Fruit fly (Drosophila melanogaster) whole organism, embryonic: ENCODE data around the gene vari.
A peak's percentile ranks its signal among the peaks of the same experiment; 100 is the strongest.

Experiments used
- Ada2b ChIP-seq: fragments of 200-800 bp; sonication (Bioruptor generic); IDR thresholded peaks from 2 replicates; pipeline ENCODE4 v1.3.6; 2022; ENCODE audit warnings: missing biosample characterization, missing genetic modification characterization
- Asciz ChIP-seq: fragments of 200-800 bp; sonication (Bioruptor generic); optimal IDR thresholded peaks from 2 replicates; lab custom pipeline; 2017; ENCODE audit warnings: missing biosample characterization, mild to moderate bottlenecking, missing genetic modification characterization, missing genetic modification reagents
- CG13123 ChIP-seq: fragments of 200-800 bp; sonication (Bioruptor generic); optimal IDR thresholded peaks from 2 replicates; lab custom pipeline; 2016; ENCODE audit warnings: missing biosample characterization, missing genetic modification characterization
- CG13424 ChIP-seq: fragments of 200-800 bp; sonication (Bioruptor generic); optimal IDR thresholded peaks from 2 replicates; lab custom pipeline; 2019; ENCODE audit warnings: missing biosample characterization, mild to moderate bottlenecking, missing genetic modification characterization, moderate library complexity
- CG15514 ChIP-seq: fragments of 200-800 bp; sonication (Bioruptor generic); optimal IDR thresholded peaks from 3 replicates; lab custom pipeline; 2017; ENCODE audit warnings: missing biosample characterization, missing genetic modification characterization, mild to moderate bottlenecking, moderate library complexity, missing genetic modification reagents
- CG1603 ChIP-seq: fragments of 200-800 bp; sonication (Bioruptor generic); optimal IDR thresholded peaks from 2 replicates; lab custom pipeline; 2019; ENCODE audit warnings: missing biosample characterization, mild to moderate bottlenecking, missing genetic modification characterization, moderate library complexity
- CG16863 ChIP-seq: fragments of 200-800 bp; sonication (Bioruptor generic); optimal IDR thresholded peaks from 3 replicates; lab custom pipeline; 2016; ENCODE audit warnings: missing biosample characterization, missing genetic modification characterization
- CG17328 ChIP-seq: fragments of 200-800 bp; sonication (Bioruptor generic); IDR thresholded peaks from 2 replicates; pipeline ENCODE4 v1.3.6; 2022; ENCODE audit warnings: missing biosample characterization, missing genetic modification characterization
- CG17612 ChIP-seq: fragments of 200-800 bp; sonication (Bioruptor generic); IDR thresholded peaks from 2 replicates; pipeline ENCODE4 v1.3.6; 2022; ENCODE audit warnings: missing biosample characterization, missing genetic modification characterization
- CG31388 ChIP-seq: fragments of 200-800 bp; sonication (Bioruptor generic); optimal IDR thresholded peaks from 2 replicates; lab custom pipeline; 2016; ENCODE audit warnings: missing biosample characterization, missing genetic modification characterization
- CG42726 ChIP-seq: fragments of 200-800 bp; sonication (Bioruptor generic); IDR thresholded peaks from 2 replicates; pipeline ENCODE4 v1.3.6; 2022; ENCODE audit warnings: missing biosample characterization, missing genetic modification characterization; ENCODE audit not compliant: partially characterized antibody
- CG43689 ChIP-seq: fragments of 200-800 bp; sonication (Bioruptor generic); IDR thresholded peaks from 2 replicates; pipeline ENCODE4 v1.3.6; 2022; ENCODE audit warnings: missing biosample characterization, missing genetic modification characterization
- CG5180 ChIP-seq: fragments of 200-800 bp; sonication (Bioruptor generic); optimal IDR thresholded peaks from 3 replicates; lab custom pipeline; 2017; ENCODE audit warnings: missing biosample characterization, missing genetic modification characterization, mild to moderate bottlenecking, moderate library complexity, missing genetic modification reagents
- CG6175 ChIP-seq: fragments of 200-800 bp; sonication (Bioruptor generic); IDR thresholded peaks from 3 replicates; pipeline ENCODE4 v1.3.6; 2022; ENCODE audit warnings: missing biosample characterization, missing genetic modification characterization
- CG7987 ChIP-seq: fragments of 200-800 bp; sonication (Bioruptor generic); optimal IDR thresholded peaks from 2 replicates; lab custom pipeline; 2018; ENCODE audit warnings: missing biosample characterization, mild to moderate bottlenecking, missing genetic modification characterization, moderate library complexity
- CG8281 ChIP-seq: fragments of 200-800 bp; sonication (Bioruptor generic); optimal IDR thresholded peaks from 2 replicates; lab custom pipeline; 2018; ENCODE audit warnings: missing biosample characterization, mild to moderate bottlenecking, missing genetic modification characterization, moderate library complexity
- CTCF ChIP-seq: fragments of 200-800 bp; sonication (Bioruptor generic); optimal IDR thresholded peaks from 2 replicates; lab custom pipeline; 2017; ENCODE audit warnings: missing biosample characterization, mild to moderate bottlenecking, missing genetic modification characterization, moderate library complexity
- Gug ChIP-seq: fragments of 200-800 bp; sonication (Bioruptor generic); IDR thresholded peaks from 4 replicates; pipeline ENCODE4 v1.3.6; 2022; ENCODE audit warnings: missing biosample characterization, missing genetic modification characterization
- Hr39 ChIP-seq: fragments of >200 bp; optimal IDR thresholded peaks from 2 replicates; lab custom pipeline; 2017
- Jarid2 ChIP-seq: fragments of 200-800 bp; sonication (Bioruptor generic); optimal IDR thresholded peaks from 3 replicates; lab custom pipeline; 2017; ENCODE audit warnings: mild to moderate bottlenecking, missing biosample characterization, missing genetic modification reagents, missing genetic modification characterization
- Med ChIP-seq: fragments of 200-800 bp; sonication (Bioruptor generic); peaks from one replicate; lab custom pipeline; 2016; ENCODE audit warnings: missing biosample characterization, missing genetic modification characterization, mild to moderate bottlenecking, inconsistent platforms, moderate library complexity
- PHDP ChIP-seq: fragments of 200-800 bp; sonication (Bioruptor generic); optimal IDR thresholded peaks from 3 replicates; lab custom pipeline; 2018; ENCODE audit warnings: missing biosample characterization, mild to moderate bottlenecking, missing genetic modification characterization, moderate library complexity
- ase ChIP-seq: fragments of 200-800 bp; sonication (Bioruptor generic); IDR thresholded peaks from 3 replicates; pipeline ENCODE4 v1.3.6; 2022; ENCODE audit warnings: missing biosample characterization, missing genetic modification characterization
- bcd ChIP-seq: fragments of 200-800 bp; sonication (Bioruptor generic); optimal IDR thresholded peaks from 2 replicates; lab custom pipeline; 2017; ENCODE audit warnings: missing biosample characterization, mild to moderate bottlenecking, missing genetic modification characterization
- btn ChIP-seq: fragments of 200-800 bp; sonication (Bioruptor generic); optimal IDR thresholded peaks from 2 replicates; lab custom pipeline; 2016; ENCODE audit warnings: missing biosample characterization, missing genetic modification characterization
- chinmo ChIP-seq: fragments of 200-800 bp; sonication (Bioruptor generic); IDR thresholded peaks from 4 replicates; pipeline ENCODE4 v1.3.6; 2022; ENCODE audit warnings: missing biosample characterization, missing genetic modification characterization; ENCODE audit not compliant: partially characterized antibody
- ci ChIP-seq: fragments of 200-800 bp; sonication (Bioruptor generic); IDR thresholded peaks from 3 replicates; pipeline ENCODE4 v1.3.6; 2022; ENCODE audit warnings: missing biosample characterization, missing genetic modification characterization
- danr ChIP-seq: fragments of 200-800 bp; sonication (Bioruptor generic); IDR thresholded peaks from 2 replicates; pipeline ENCODE4 v1.3.6; 2022; ENCODE audit warnings: missing biosample characterization, missing genetic modification characterization
- ftz-f1 ChIP-seq: fragments of 200-800 bp; sonication (Bioruptor generic); optimal IDR thresholded peaks from 2 replicates; lab custom pipeline; 2016; ENCODE audit warnings: missing biosample characterization, missing genetic modification characterization
- gsb ChIP-seq: fragments of 200-800 bp; sonication (Bioruptor generic); IDR thresholded peaks from 2 replicates; pipeline ENCODE4 v1.3.6; 2022; ENCODE audit warnings: missing biosample characterization, missing genetic modification characterization
- klu ChIP-seq: fragments of 200-800 bp; sonication (Bioruptor generic); IDR thresholded peaks from 2 replicates; pipeline ENCODE4 v1.3.6; 2022; ENCODE audit warnings: missing biosample characterization, missing genetic modification characterization
- lola ChIP-seq, 3 experiments: fragments of >200 bp in 2 of 3; fragments of 200-800 bp in 1 of 3; sonication (Bioruptor generic) in 1 of 3; optimal IDR thresholded peaks; 2 replicates each; lab custom pipeline; 2017 to 2019; ENCODE audit warnings: missing biosample characterization in 3 of 3, missing genetic modification characterization in 3 of 3, mild to moderate bottlenecking in 1 of 3, moderate library complexity in 1 of 3
- nerfin-2 ChIP-seq: fragments of 200-800 bp; sonication (Bioruptor generic); IDR thresholded peaks from 2 replicates; pipeline ENCODE4 v1.3.6; 2022; ENCODE audit warnings: missing biosample characterization, missing genetic modification characterization; ENCODE audit not compliant: partially characterized antibody
- pum ChIP-seq: fragments of 200-800 bp; sonication (Bioruptor generic); optimal IDR thresholded peaks from 2 replicates; lab custom pipeline; 2016; ENCODE audit warnings: missing biosample characterization, missing genetic modification characterization
- ssp ChIP-seq: fragments of 200-800 bp; sonication (Bioruptor generic); IDR thresholded peaks from 2 replicates; pipeline ENCODE4 v1.3.6; 2022; ENCODE audit warnings: missing biosample characterization, missing genetic modification characterization
- tup ChIP-seq: fragments of 200-800 bp; sonication (Bioruptor generic); optimal IDR thresholded peaks from 2 replicates; lab custom pipeline; 2016; ENCODE audit warnings: missing biosample characterization, mild to moderate bottlenecking, missing genetic modification characterization, moderate library complexity
- unc-4 ChIP-seq: fragments of 200-800 bp; sonication (Bioruptor generic); IDR thresholded peaks from 2 replicates; pipeline ENCODE4 v1.3.6; 2022; ENCODE audit warnings: missing biosample characterization, missing genetic modification characterization; ENCODE audit not compliant: partially characterized antibody

The vari gene

DNA sequence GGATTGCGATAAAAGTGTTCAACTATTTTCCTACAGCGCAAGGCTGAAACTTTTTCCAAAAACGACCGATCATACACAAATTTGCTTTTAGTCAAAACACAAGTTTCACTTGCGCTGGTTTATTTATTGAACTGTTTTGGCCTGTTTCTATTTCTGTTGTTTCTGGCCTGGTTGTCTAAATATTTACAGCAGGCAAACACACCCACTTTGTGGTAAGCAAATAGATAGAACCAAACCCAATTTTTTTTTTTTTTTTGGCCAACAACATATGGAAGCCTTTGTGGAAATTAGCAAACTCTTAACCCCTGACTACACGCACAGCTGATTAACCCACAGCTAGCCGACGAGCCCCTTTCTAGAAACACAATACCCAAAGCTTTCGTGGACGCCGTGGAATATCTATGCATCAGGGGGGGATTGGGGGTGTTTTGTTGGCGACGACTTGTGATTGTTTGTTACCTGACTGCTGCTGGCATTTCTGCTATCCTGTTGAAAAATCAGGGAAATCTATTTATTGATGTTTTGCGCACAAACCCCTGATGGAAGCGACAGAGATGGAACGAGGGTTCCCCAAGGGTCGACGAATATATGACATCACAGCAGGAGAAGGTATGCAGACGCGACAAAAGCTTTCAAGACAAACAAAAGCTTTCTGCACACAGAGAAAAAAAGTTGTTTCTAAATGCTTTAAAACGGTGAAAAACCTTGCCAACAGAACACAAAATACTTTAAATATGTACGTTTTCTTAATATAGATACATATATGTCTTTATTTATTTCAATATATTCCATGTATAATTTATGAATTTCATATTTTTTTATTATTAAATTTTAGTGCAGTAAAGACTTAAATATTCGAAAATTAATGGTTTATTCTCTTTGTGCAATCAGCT, 11.0 kb upstream of the vari start (continued):
- TF ChIP-seq CG7987 (GFP tag; lab: Kevin White, UChicago), result peak; percentile 75
- TF ChIP-seq CG13424 (tag; lab: Kevin White, UChicago), result peak; percentile 55
- TF ChIP-seq CG17328 (GFP tag; lab: Robert Waterston, UW), result peak; percentile 41
- peak; percentile 55 for TF ChIP-seq Asciz (GFP tag; lab: Kevin White, UChicago)
- no peak for TF ChIP-seq CG6175
- peak; percentile 22; the same call in 1 of the 2 replicates for TF ChIP-seq gsb (GFP tag; lab: Robert Waterston, UW)
- no peak for TF ChIP-seq btn
- no peak for TF ChIP-seq CTCF (GFP tag; lab: Kevin White, UChicago)
- TF ChIP-seq CG13123 (GFP tag; lab: Kevin White, UChicago), result no peak
- no peak for TF ChIP-seq ase
- TF ChIP-seq Gug (GFP tag; lab: Robert Waterston, UW), result no peak
- no peak for TF ChIP-seq CG31388
- no peak for TF ChIP-seq Jarid2 (GFP tag; lab: Kevin White, UChicago)
- no peak for TF ChIP-seq unc-4 (GFP tag; lab: Robert Waterston, UW)
- TF ChIP-seq Ada2b (GFP tag; lab: Robert Waterston, UW), result peak; percentile 39; the same call in 1 of the 2 replicates
- peak in 1 of 3 experiments; percentile 4 for TF ChIP-seq lola (GFP tag; optimal IDR thresholded peaks at IDR 0.05; lab: Kevin White, UChicago)
- no peak for TF ChIP-seq nerfin-2 (GFP tag; lab: Robert Waterston, UW)
- no peak for TF ChIP-seq pum (GFP tag; lab: Kevin White, UChicago)
- no peak for TF ChIP-seq CG43689 (GFP tag; lab: Robert Waterston, UW)
- no peak for TF ChIP-seq CG42726 (GFP tag; lab: Robert Waterston, UW)
- TF ChIP-seq ftz-f1, result no peak
- TF ChIP-seq CG5180 (GFP tag; lab: Kevin White, UChicago), result no peak
- peak; percentile 11 for TF ChIP-seq CG1603 (tag; lab: Kevin White, UChicago)
- 0 out of 2 replicates have a peak, but pooled peaks have one; percentile 22 for TF ChIP-seq danr (GFP tag; lab: Robert Waterston, UW)
- no peak for TF ChIP-seq CG17612 (GFP tag; lab: Robert Waterston, UW)
- peak; percentile 8; the same call in 2 of the 3 replicates for TF ChIP-seq ci
- TF ChIP-seq PHDP, result peak; percentile 66
- TF ChIP-seq Med (GFP tag; lab: Kevin White, UChicago), result peak; percentile 88
- peak; percentile 20 for TF ChIP-seq bcd
- peak; percentile 66 for TF ChIP-seq CG15514 (GFP tag; lab: Kevin White, UChicago)
- no peak for TF ChIP-seq Hr39 (lab: Kevin White, UChicago)
- no peak for TF ChIP-seq CG16863
- peak; percentile 29 for TF ChIP-seq tup (GFP tag; lab: Kevin White, UChicago)

DNA sequence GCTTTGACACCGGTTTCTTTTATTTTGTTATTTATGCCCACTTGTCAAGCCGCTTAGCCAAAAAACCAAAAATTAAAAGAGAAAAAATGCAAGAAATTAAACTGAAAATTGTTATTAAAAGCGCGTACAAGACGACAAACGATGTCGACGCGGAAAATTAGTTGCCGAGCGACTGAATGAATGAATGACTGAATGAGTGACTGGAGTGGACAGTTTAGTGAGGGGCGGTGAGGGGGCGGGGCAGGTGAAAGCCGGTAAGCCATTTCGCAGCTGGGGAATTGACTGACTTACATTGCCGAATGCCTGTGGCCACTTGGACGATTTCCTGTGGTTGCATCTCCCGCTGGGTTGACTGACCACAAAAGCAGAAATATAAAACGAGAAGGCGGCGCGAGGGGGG, 9.8 kb upstream of the vari start:
- TF ChIP-seq chinmo (0 out of 4 replicates have a peak, but pooled peaks have one; percentile 37), klu (GFP tag; lab: Robert Waterston, UW) (0 out of 2 replicates have a peak, but pooled peaks have one; percentile 8), ssp (GFP tag; lab: Robert Waterston, UW) (no peak), Med (GFP tag; lab: Kevin White, UChicago) (peak; percentile 67), CG8281 (tag; lab: Kevin White, UChicago) (peak; percentile 91)
